Worm (Caenorhabditis elegans) whole organism, young adult: Measurements from ENCODE around the gene K11H12.7.

Source experiments
- B0261.1 ChIP-seq: sonication (generic microtip); optimal IDR thresholded peaks from 2 replicates; lab custom pipeline; 2016; ENCODE audit warnings: mild to moderate bottlenecking, missing genetic modification characterization, moderate library complexity, missing compliant biosample characterization
- B0336.3 ChIP-seq: fragments of 200-800 bp; sonication (Bioruptor generic); IDR thresholded peaks from 2 replicates; pipeline ENCODE4 v1.3.6; 2022; ENCODE audit warnings: missing genetic modification characterization, missing compliant biosample characterization
- D2030.7 ChIP-seq: fragments of 200-800 bp; sonication (Bioruptor generic); IDR thresholded peaks from 2 replicates; pipeline ENCODE4 v1.3.6; 2022; ENCODE audit warnings: missing genetic modification reagents, missing genetic modification characterization, missing compliant biosample characterization
- F10E7.11 ChIP-seq: sonication (generic microtip); optimal IDR thresholded peaks from 2 replicates; lab custom pipeline; 2017; ENCODE audit warnings: mild to moderate bottlenecking, missing genetic modification characterization, moderate library complexity, missing compliant biosample characterization
- F37B4.10 ChIP-seq: fragments of 200-800 bp; sonication (Bioruptor generic); IDR thresholded peaks from 2 replicates; pipeline ENCODE4 v1.3.6; 2022; ENCODE audit warnings: missing genetic modification characterization, missing compliant biosample characterization
- F52B5.7 ChIP-seq: sonication (generic microtip); optimal IDR thresholded peaks from 2 replicates; lab custom pipeline; 2016; ENCODE audit warnings: mild to moderate bottlenecking, missing genetic modification characterization, missing compliant biosample characterization
- K12H6.12 ChIP-seq: fragments of 200-800 bp; sonication (Bioruptor generic); optimal IDR thresholded peaks from 2 replicates; lab custom pipeline; 2018; ENCODE audit warnings: mild to moderate bottlenecking, missing genetic modification characterization, missing compliant biosample characterization
- Y56A3A.18 ChIP-seq: fragments of 200-800 bp; sonication (Bioruptor generic); IDR thresholded peaks from 2 replicates; pipeline ENCODE4 v1.3.6; 2022; ENCODE audit warnings: missing genetic modification reagents, missing genetic modification characterization, missing compliant biosample characterization
- ama-1 ChIP-seq, 3 experiments: fragments of 150-350 bp in 1 of 3; sonication (generic microtip) in 2 of 3; optimal IDR thresholded peaks; 2 replicates each; lab custom pipeline; 2014 to 2018; ENCODE audit warnings: missing biosample characterization in 2 of 3, missing genetic modification characterization in 2 of 3, missing genetic modification reagents in 2 of 3
- aptf-2 ChIP-seq: fragments of 200-800 bp; sonication (Bioruptor generic); conservative IDR thresholded peaks from 2 replicates; pipeline ENCODE4 v1.3.6; 2022; ENCODE audit warnings: missing genetic modification reagents, missing genetic modification characterization, missing compliant biosample characterization
- aptf-3 ChIP-seq: fragments of 200-800 bp; sonication (Bioruptor generic); IDR thresholded peaks from 2 replicates; pipeline ENCODE4 v1.3.6; 2022; ENCODE audit warnings: missing genetic modification characterization, missing compliant biosample characterization
- athp-1 ChIP-seq: sonication (generic microtip); optimal IDR thresholded peaks from 2 replicates; lab custom pipeline; 2017; ENCODE audit warnings: mild to moderate bottlenecking, missing genetic modification characterization, missing compliant biosample characterization
- bed-2 ChIP-seq: fragments of 200-800 bp; sonication (Bioruptor generic); IDR thresholded peaks from 2 replicates; pipeline ENCODE4 v1.3.6; 2022; ENCODE audit warnings: missing genetic modification reagents, missing genetic modification characterization, missing compliant biosample characterization
- ccch-3 ChIP-seq: fragments of 200-800 bp; sonication (Bioruptor generic); optimal IDR thresholded peaks from 2 replicates; lab custom pipeline; 2018; ENCODE audit warnings: mild to moderate bottlenecking, missing genetic modification characterization, missing compliant biosample characterization
- cebp-1 ChIP-seq, 2 experiments: fragments of 200-800 bp in 1 of 2; sonication (Bioruptor generic) in 1 of 2; sonication (generic microtip) in 1 of 2; IDR thresholded peaks in 1 of 2; optimal IDR thresholded peaks in 1 of 2; 2 replicates each; pipeline versions ENCODE4 v1.3.6 to Lab custom; 2017 to 2022; ENCODE audit warnings: missing compliant biosample characterization in 2 of 2, missing genetic modification characterization in 2 of 2, mild to moderate bottlenecking in 1 of 2, missing genetic modification reagents in 1 of 2, moderate library complexity in 1 of 2
- ceh-91 ChIP-seq: fragments of 200-800 bp; sonication (Bioruptor generic); IDR thresholded peaks from 2 replicates; pipeline ENCODE4 v1.3.6; 2022; ENCODE audit warnings: missing genetic modification reagents, missing genetic modification characterization, missing compliant biosample characterization
- chd-7 ChIP-seq: sonication (generic microtip); optimal IDR thresholded peaks from 2 replicates; lab custom pipeline; 2016; ENCODE audit warnings: mild to moderate bottlenecking, missing genetic modification characterization, moderate library complexity, missing compliant biosample characterization
- egl-44 ChIP-seq: fragments of 200-800 bp; sonication (Bioruptor generic); IDR thresholded peaks from 2 replicates; pipeline ENCODE4 v1.3.6; 2022; ENCODE audit warnings: missing genetic modification reagents, missing genetic modification characterization, missing compliant biosample characterization
- ekl-4 ChIP-seq: fragments of 200-800 bp; sonication (Bioruptor generic); IDR thresholded peaks from 2 replicates; pipeline ENCODE4 v1.3.6; 2022; ENCODE audit warnings: missing genetic modification reagents, missing genetic modification characterization, missing compliant biosample characterization
- ets-4 ChIP-seq: fragments of 200-800 bp; sonication (Bioruptor generic); optimal IDR thresholded peaks from 2 replicates; lab custom pipeline; 2018; ENCODE audit warnings: mild to moderate bottlenecking, missing genetic modification characterization, missing compliant biosample characterization
- fkh-3 ChIP-seq: sonication (generic microtip); optimal IDR thresholded peaks from 2 replicates; lab custom pipeline; 2016; ENCODE audit warnings: mild to moderate bottlenecking, missing genetic modification characterization, missing compliant biosample characterization
- gei-17 ChIP-seq: fragments of 200-800 bp; sonication (Bioruptor generic); optimal IDR thresholded peaks from 2 replicates; lab custom pipeline; 2018; ENCODE audit warnings: mild to moderate bottlenecking, missing genetic modification characterization, missing compliant biosample characterization
- hlh-26 ChIP-seq: fragments of 200-800 bp; sonication (Bioruptor generic); conservative IDR thresholded peaks from 2 replicates; pipeline ENCODE4 v1.3.6; 2022; ENCODE audit warnings: missing genetic modification reagents, missing genetic modification characterization, missing compliant biosample characterization
- lin-26 ChIP-seq: fragments of 200-800 bp; sonication (Bioruptor generic); IDR thresholded peaks from 2 replicates; pipeline ENCODE4 v1.3.6; 2022; ENCODE audit warnings: missing genetic modification reagents, missing genetic modification characterization, missing compliant biosample characterization
- lin-40 ChIP-seq: sonication (generic microtip); optimal IDR thresholded peaks from 2 replicates; lab custom pipeline; 2016; ENCODE audit warnings: missing genetic modification characterization, mild to moderate bottlenecking, missing compliant biosample characterization, missing genotype, missing genetic modification reagents
- lsl-1 ChIP-seq: fragments of 200-800 bp; sonication (Bioruptor generic); optimal IDR thresholded peaks from 2 replicates; lab custom pipeline; 2018; ENCODE audit warnings: mild to moderate bottlenecking, missing genetic modification characterization, moderate library complexity, missing compliant biosample characterization
- lsy-27 ChIP-seq: sonication (generic microtip); optimal IDR thresholded peaks from 2 replicates; lab custom pipeline; 2017; ENCODE audit warnings: missing genetic modification characterization, mild to moderate bottlenecking, missing compliant biosample characterization, antibody characterized with exemption, missing genotype, borderline replicate concordance; ENCODE audit not compliant: insufficient read depth
- madf-6 ChIP-seq: fragments of 200-800 bp; sonication (Bioruptor generic); IDR thresholded peaks from 2 replicates; pipeline ENCODE4 v1.3.6; 2022; ENCODE audit warnings: missing genetic modification reagents, missing genetic modification characterization, missing compliant biosample characterization
- mcd-1 ChIP-seq: fragments of 200-800 bp; sonication (Bioruptor generic); IDR thresholded peaks from 2 replicates; pipeline ENCODE4 v1.3.6; 2022; ENCODE audit warnings: missing genetic modification reagents, missing genetic modification characterization, missing compliant biosample characterization
- nfya-1 ChIP-seq: sonication (generic microtip); optimal IDR thresholded peaks from 2 replicates; lab custom pipeline; 2017; ENCODE audit warnings: antibody characterized with exemption, missing compliant biosample characterization, missing genetic modification characterization, borderline replicate concordance; ENCODE audit not compliant: insufficient read depth
- nhr-27 ChIP-seq: fragments of 200-800 bp; sonication (Bioruptor generic); optimal IDR thresholded peaks from 2 replicates; lab custom pipeline; 2018; ENCODE audit warnings: mild to moderate bottlenecking, missing genetic modification characterization, moderate library complexity, missing compliant biosample characterization
- nhr-80 ChIP-seq: sonication (generic microtip); optimal IDR thresholded peaks from 2 replicates; lab custom pipeline; 2016; ENCODE audit warnings: missing genetic modification characterization, missing compliant biosample characterization
- pha-4 ChIP-seq: fragments of 150-350 bp; sonication (generic microtip); optimal IDR thresholded peaks from 2 replicates; lab custom pipeline; 2014; ENCODE audit warnings: missing biosample characterization, missing genetic modification reagents, missing genetic modification characterization
- repo-1 ChIP-seq: sonication (generic microtip); optimal IDR thresholded peaks from 2 replicates; lab custom pipeline; 2017; ENCODE audit warnings: mild to moderate bottlenecking, missing genetic modification characterization, missing compliant biosample characterization
- sea-2 ChIP-seq: fragments of 200-800 bp; sonication (Bioruptor generic); IDR thresholded peaks from 2 replicates; pipeline ENCODE4 v1.3.6; 2022; ENCODE audit warnings: missing genetic modification characterization, missing compliant biosample characterization
- snpc-1.3 ChIP-seq: sonication (generic microtip); optimal IDR thresholded peaks from 2 replicates; lab custom pipeline; 2017; ENCODE audit warnings: missing genetic modification characterization, mild to moderate bottlenecking, missing compliant biosample characterization, antibody characterized with exemption, moderate library complexity, missing genotype, missing genetic modification reagents; ENCODE audit not compliant: insufficient read depth
- unc-62 ChIP-seq: fragments of 150-350 bp; optimal IDR thresholded peaks from 2 replicates; lab custom pipeline; 2014; ENCODE audit warnings: missing biosample characterization, missing genetic modification reagents, missing genetic modification characterization

K11H12.7 gene

DNA sequence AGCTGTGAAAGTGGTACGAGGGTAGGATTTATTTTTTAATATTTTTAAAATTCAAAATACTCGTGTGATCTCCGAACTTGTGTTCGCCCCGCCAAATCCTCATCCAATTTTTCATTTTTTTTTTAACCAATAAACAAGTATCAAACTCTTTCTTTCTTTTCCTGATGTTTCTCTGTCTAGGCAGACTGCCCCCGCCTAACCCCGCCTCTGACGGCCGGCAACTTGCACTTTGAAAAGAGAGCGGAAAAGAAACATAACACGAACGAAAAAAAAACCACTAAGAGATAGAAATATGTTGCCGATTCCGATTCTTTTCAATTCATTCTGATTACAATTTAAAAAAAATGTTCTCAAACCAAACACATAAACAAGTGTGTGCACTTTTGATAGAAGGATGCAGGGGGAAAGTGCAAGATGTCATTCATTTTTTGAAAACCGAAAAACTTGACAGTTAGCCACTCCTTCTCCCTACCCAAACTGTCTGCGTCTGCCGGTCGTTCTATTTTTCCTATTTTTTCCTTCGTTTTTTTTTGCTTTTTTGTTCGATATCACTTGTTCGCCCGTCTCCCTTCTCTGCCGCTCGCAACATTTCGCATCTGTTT, 39.3 kb upstream of the K11H12.7 start (continued):
- TF ChIP-seq lin-26, result no peak
- TF ChIP-seq fkh-3 (tag; lab: Kevin White, UChicago), result no peak
- no peak for TF ChIP-seq aptf-3 (GFP tag; lab: Robert Waterston, UW)
- no peak for TF ChIP-seq nhr-27 (tag; lab: Kevin White, UChicago)
- no peak for TF ChIP-seq madf-6 (GFP tag; lab: Robert Waterston, UW)
- TF ChIP-seq lin-40 (tag; lab: Kevin White, UChicago), result peak; percentile 53
- no peak for TF ChIP-seq pha-4 (tag; lab: Kevin White, UChicago)
- TF ChIP-seq nfya-1, result no peak
- no peak for TF ChIP-seq chd-7 (tag; lab: Kevin White, UChicago)
- no peak for TF ChIP-seq F10E7.11 (tag; lab: Kevin White, UChicago)
- TF ChIP-seq cebp-1 (GFP tag; IDR thresholded peaks at IDR 0.05; lab: Robert Waterston, UW), result no peak
- peak; percentile 27 for TF ChIP-seq cebp-1 (tag; optimal IDR thresholded peaks at IDR 0.05; lab: Kevin White, UChicago)
- no peak for TF ChIP-seq ekl-4
- TF ChIP-seq B0261.1, result no peak
- TF ChIP-seq lsy-27 (tag; lab: Kevin White, UChicago), result no peak
- TF ChIP-seq snpc-1.3, result no peak
- TF ChIP-seq hlh-26 (GFP tag; lab: Robert Waterston, UW), result no peak
- peak; percentile 86 for TF ChIP-seq nhr-80
- no peak for TF ChIP-seq ceh-91 (GFP tag; lab: Robert Waterston, UW)
- TF ChIP-seq unc-62 (GFP tag; lab: Kevin White, UChicago), result peak; percentile 81
- TF ChIP-seq F37B4.10 (GFP tag; lab: Robert Waterston, UW), result no peak

- TF ChIP-seq ccch-3 (GFP tag; lab: Kevin White, UChicago) (no peak), aptf-2 (GFP tag; lab: Robert Waterston, UW) (no peak), mcd-1 (GFP tag; lab: Robert Waterston, UW) (no peak), K12H6.12 (no peak), bed-2 (GFP tag; lab: Robert Waterston, UW) (no peak)
- TF ChIP-seq, all 124 proteins: peak for 0
Observed at ce11 chrIV:627237-627636, 38.1 kb upstream of the K11H12.7 start, which contains the start of gene nhr-76. Gene nhr-76, plus strand, starts transcription at chrIV:627537.

DNA sequence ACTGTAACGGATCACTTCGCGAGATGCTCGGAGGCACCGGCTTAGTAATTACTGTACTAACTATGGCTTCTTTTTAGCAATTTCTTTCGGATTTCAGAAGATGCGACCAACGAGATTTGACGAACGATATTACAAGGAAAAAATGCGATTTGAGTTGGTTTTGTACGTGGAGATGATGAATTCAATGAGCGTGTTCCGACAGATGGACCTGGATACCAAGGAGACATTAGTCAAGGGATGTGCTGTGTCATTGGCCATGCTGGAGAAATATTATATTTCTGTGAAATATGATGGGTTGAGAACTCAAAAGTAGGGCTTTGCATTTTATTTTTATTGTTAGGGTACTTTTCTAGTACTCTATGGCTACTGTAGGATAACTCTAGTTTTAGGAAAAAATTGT, 34.7 kb upstream of the K11H12.7 start:
- TF ChIP-seq F52B5.7 (tag; lab: Kevin White, UChicago) (no peak), nfya-1 (no peak), ets-4 (no peak), repo-1 (tag; lab: Kevin White, UChicago) (no peak), ama-1 (optimal IDR thresholded peaks at IDR 0.05; lab: Kevin White, UChicago) (no peak), ama-1 (GFP tag; optimal IDR thresholded peaks at IDR 0.05; lab: Kevin White, UChicago) (no peak), nhr-27 (tag; lab: Kevin White, UChicago) (no peak), D2030.7 (GFP tag; lab: Robert Waterston, UW) (no peak), gei-17 (no peak), lsl-1 (GFP tag; lab: Kevin White, UChicago) (no peak), egl-44 (no peak), sea-2 (GFP tag; lab: Robert Waterston, UW) (no peak), athp-1 (tag; lab: Kevin White, UChicago) (no peak), Y56A3A.18 (GFP tag; lab: Robert Waterston, UW) (no peak), B0336.3 (GFP tag; lab: Robert Waterston, UW) (no peak), ccch-3 (GFP tag; lab: Kevin White, UChicago) (no peak)
